Worm (Caenorhabditis elegans): ENCODE measurements around the gene nhr-106.
A peak's percentile ranks its signal among the peaks of the same experiment; 100 is the strongest.

DNA sequence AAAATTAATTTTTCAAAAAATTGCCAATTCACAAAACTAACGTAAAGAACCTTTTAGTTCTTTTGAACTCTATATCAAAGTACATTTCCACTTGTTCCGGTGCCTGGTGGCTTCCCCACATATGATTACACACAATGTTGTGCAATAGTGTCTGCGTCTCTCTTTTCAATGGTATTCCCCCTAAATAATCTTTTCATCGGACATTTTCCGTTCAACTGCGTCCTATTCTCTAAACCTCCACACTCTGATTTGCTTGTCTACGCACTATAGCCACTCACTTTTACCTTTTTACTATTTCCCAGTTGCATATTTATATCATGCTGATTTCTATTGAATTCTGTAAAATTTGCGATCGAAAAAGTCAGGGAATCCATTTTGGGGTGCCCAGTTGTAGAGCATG lies 42.6 kb downstream of the nhr-106 start, which contains the start of gene nhr-58:
- peak; percentile 59 for TF ChIP-seq nhr-11 (tag; optimal IDR thresholded peaks at IDR 0.05)
- TF ChIP-seq C16A3.4 (tag; optimal IDR thresholded peaks at IDR 0.05) = peak; percentile 20
- TF ChIP-seq unc-130 (tag; optimal IDR thresholded peaks at IDR 0.05) = no peak
- no peak for TF ChIP-seq unc-62 (GFP tag; optimal IDR thresholded peaks at IDR 0.05)
- TF ChIP-seq elt-3 (tag; optimal IDR thresholded peaks at IDR 0.05) = peak in 2 of 6 experiments; percentile 18 to 29
- no peak for TF ChIP-seq lin-39 (tag; optimal IDR thresholded peaks at IDR 0.05)
- no peak for TF ChIP-seq pqm-1 (tag; optimal IDR thresholded peaks at IDR 0.05)
- peak; percentile 43 for TF ChIP-seq skn-1 (tag; optimal IDR thresholded peaks at IDR 0.05)

Measured in whole organism, L1 larva.